Fruit fly (Drosophila melanogaster): ENCODE results near the gene Lcp65Ac.
"Not testable (repeated sequence)": the region's sequence is repeated elsewhere in the genome, so short reads cannot be mapped to it uniquely, and the experiment has no call there.

Gene Lcp65Ac

dm6 chr3L:6146374-6146773 lies 1.8 kb downstream of the Lcp65Ac start, which contains the start of gene Lcp65Ab2:
Lcp65Ab2 (plus strand) TSS chr3L:6146674.
- TF ChIP-seq jim, tai, CG9705 (GFP tag; optimal IDR thresholded peaks at IDR 0.05): not testable (repeated sequence)

dm6 chr3L:6147887-6148286 lies 3.3 kb downstream of the Lcp65Ac start, which contains the start of gene Cpr65Ax1:
Cpr65Ax1 (minus strand) TSS chr3L:6147987.
- TF ChIP-seq N (GFP tag; optimal IDR thresholded peaks at IDR 0.05); jim (GFP tag; optimal IDR thresholded peaks at IDR 0.05); CrebA (GFP tag; optimal IDR thresholded peaks at IDR 0.05; ENCODE audit: borderline replicate concordance): not testable (repeated sequence)

- not testable (repeated sequence) for TF ChIP-seq OdsH, Abd-B, br (GFP tag; optimal IDR thresholded peaks at IDR 0.05)
Observed at dm6 chr3L:6149248-6149647, 4.6 kb downstream of the Lcp65Ac start, which contains the start of gene Lcp65Ab1. Lcp65Ab1 (plus strand) TSS chr3L:6149548.

dm6 chr3L:6150757-6151354 lies 6.2 kb downstream of the Lcp65Ac start, which contains the start of the genes Cpr65Ax2 and Lcp65Aa:
Cpr65Ax2 (minus strand) TSS chr3L:6150857.
Lcp65Aa (plus strand) TSS chr3L:6151304.
- TF ChIP-seq fru (GFP tag; optimal IDR thresholded peaks at IDR 0.05); N (GFP tag; optimal IDR thresholded peaks at IDR 0.05); Rel (GFP tag; optimal IDR thresholded peaks at IDR 0.05); Rel (tag; optimal IDR thresholded peaks at IDR 0.05): not testable (repeated sequence)

dm6 chr3L:6152531-6152930 lies 7.9 kb downstream of the Lcp65Ac start, which contains the start of gene Acp65Aa:
Acp65Aa (minus strand) TSS chr3L:6152745.
- no peak for TF ChIP-seq h (GFP tag; optimal IDR thresholded peaks at IDR 0.05)
- no peak for TF ChIP-seq usp (GFP tag; optimal IDR thresholded peaks at IDR 0.05)
- no peak for TF ChIP-seq Hnf4 (GFP tag; optimal IDR thresholded peaks at IDR 0.05)
- no peak for TF ChIP-seq OdsH (GFP tag; optimal IDR thresholded peaks at IDR 0.05)
- TF ChIP-seq N (GFP tag; optimal IDR thresholded peaks at IDR 0.05): no peak
- no peak for TF ChIP-seq jim (GFP tag; optimal IDR thresholded peaks at IDR 0.05)
- no peak for TF ChIP-seq woc (GFP tag; optimal IDR thresholded peaks at IDR 0.05)
- no peak for TF ChIP-seq Hr83 (GFP tag; optimal IDR thresholded peaks at IDR 0.05; ENCODE audit: poor library complexity, severe bottlenecking)
- no peak for TF ChIP-seq CG9705 (GFP tag; optimal IDR thresholded peaks at IDR 0.05)
- TF ChIP-seq CG32264 (GFP tag; optimal IDR thresholded peaks at IDR 0.05): no peak
- no peak for TF ChIP-seq Vsx2 (GFP tag; optimal IDR thresholded peaks at IDR 0.05; ENCODE audit: partially characterized antibody)
- no peak for TF ChIP-seq foxo (GFP tag; optimal IDR thresholded peaks at IDR 0.05)
- TF ChIP-seq rgr (GFP tag; optimal IDR thresholded peaks at IDR 0.05): no peak

- TF ChIP-seq pan (optimal IDR thresholded peaks at IDR 0.05) (no peak), N (GFP tag; optimal IDR thresholded peaks at IDR 0.05) (no peak), CG9705 (GFP tag; optimal IDR thresholded peaks at IDR 0.05) (no peak), Rel (GFP tag; optimal IDR thresholded peaks at IDR 0.05) (peak; percentile 72), Rel (tag; optimal IDR thresholded peaks at IDR 0.05) (no peak), Hr83 (GFP tag; optimal IDR thresholded peaks at IDR 0.05; ENCODE audit: poor library complexity, severe bottlenecking) (no peak), Jra (GFP tag; optimal IDR thresholded peaks at IDR 0.05) (no peak), Sp1 (GFP tag; optimal IDR thresholded peaks at IDR 0.05) (peak; percentile 41), CrebA (GFP tag; optimal IDR thresholded peaks at IDR 0.05; ENCODE audit: borderline replicate concordance) (peak; percentile 44)
Observed at dm6 chr3L:6154951-6155394, 10.4 kb downstream of the Lcp65Ac start.

dm6 chr3L:6157327-6158032 lies 12.9 kb downstream of the Lcp65Ac start, which contains the start of gene CG13297:
CG13297 (minus strand) TSS chr3L:6157377.
- no peak for TF ChIP-seq rgr (GFP tag; optimal IDR thresholded peaks at IDR 0.05)
- no peak for TF ChIP-seq Hr78 (GFP tag; optimal IDR thresholded peaks at IDR 0.05)
- no peak for TF ChIP-seq h (GFP tag; optimal IDR thresholded peaks at IDR 0.05)
- TF ChIP-seq Myc (optimal IDR thresholded peaks at IDR 0.05): no peak
- TF ChIP-seq pan (optimal IDR thresholded peaks at IDR 0.05): no peak
- TF ChIP-seq brk (GFP tag; optimal IDR thresholded peaks at IDR 0.05): no peak
- no peak for TF ChIP-seq Abd-B (GFP tag; optimal IDR thresholded peaks at IDR 0.05)
- no peak for TF ChIP-seq lola (GFP tag; optimal IDR thresholded peaks at IDR 0.05)
- TF ChIP-seq CG32264 (GFP tag; optimal IDR thresholded peaks at IDR 0.05): no peak
- TF ChIP-seq dsf (GFP tag; optimal IDR thresholded peaks at IDR 0.05; ENCODE audit: borderline replicate concordance): no peak
- TF ChIP-seq Hnf4 (GFP tag; optimal IDR thresholded peaks at IDR 0.05): no peak
- no peak for TF ChIP-seq jim (GFP tag; optimal IDR thresholded peaks at IDR 0.05)
- TF ChIP-seq psq (GFP tag; optimal IDR thresholded peaks at IDR 0.05): no peak
- no peak for TF ChIP-seq dmrt93B (GFP tag; optimal IDR thresholded peaks at IDR 0.05)
- TF ChIP-seq usp (GFP tag; optimal IDR thresholded peaks at IDR 0.05): no peak
- no peak for TF ChIP-seq foxo (GFP tag; optimal IDR thresholded peaks at IDR 0.05)
- TF ChIP-seq Dif (GFP tag; optimal IDR thresholded peaks at IDR 0.05; ENCODE audit: partially characterized antibody): no peak
- TF ChIP-seq CrebA (GFP tag; optimal IDR thresholded peaks at IDR 0.05; ENCODE audit: borderline replicate concordance): no peak
- no peak for TF ChIP-seq N (GFP tag; optimal IDR thresholded peaks at IDR 0.05)
